Worm (Caenorhabditis elegans) whole organism, young adult: ENCODE measurements around the gene B0336.7.

Source experiments
- F52B5.7 ChIP-seq: sonication (generic microtip); optimal IDR thresholded peaks from 2 replicates; lab custom pipeline; 2016; ENCODE audit warnings: mild to moderate bottlenecking, missing genetic modification characterization, missing compliant biosample characterization
- ama-1 ChIP-seq, 3 experiments: fragments of 150-350 bp in 1 of 3; sonication (generic microtip) in 2 of 3; optimal IDR thresholded peaks; 2 replicates each; lab custom pipeline; 2014 to 2018; ENCODE audit warnings: missing biosample characterization in 2 of 3, missing genetic modification characterization in 2 of 3, missing genetic modification reagents in 2 of 3
- bed-1 ChIP-seq: fragments of 200-800 bp; sonication (Bioruptor generic); IDR thresholded peaks from 2 replicates; pipeline ENCODE4 v1.3.6; 2022; ENCODE audit warnings: missing genetic modification reagents, missing genetic modification characterization, missing compliant biosample characterization
- ceh-79 ChIP-seq: sonication (generic microtip); optimal IDR thresholded peaks from 2 replicates; lab custom pipeline; 2017; ENCODE audit warnings: mild to moderate bottlenecking, missing genetic modification characterization, missing compliant biosample characterization
- dox-1 ChIP-seq: fragments of 200-800 bp; sonication (Bioruptor generic); IDR thresholded peaks from 2 replicates; pipeline ENCODE4 v1.3.6; 2022; ENCODE audit warnings: missing genetic modification reagents, missing genetic modification characterization, missing compliant biosample characterization
- ekl-4 ChIP-seq: fragments of 200-800 bp; sonication (Bioruptor generic); IDR thresholded peaks from 2 replicates; pipeline ENCODE4 v1.3.6; 2022; ENCODE audit warnings: missing genetic modification reagents, missing genetic modification characterization, missing compliant biosample characterization
- hrde-1 ChIP-seq: sonication (generic microtip); optimal IDR thresholded peaks from 2 replicates; lab custom pipeline; 2016; ENCODE audit warnings: missing genetic modification characterization, mild to moderate bottlenecking, missing compliant biosample characterization, moderate library complexity, missing genotype, missing genetic modification reagents, borderline replicate concordance
- let-526 ChIP-seq: fragments of 200-800 bp; sonication (Bioruptor generic); IDR thresholded peaks from 2 replicates; pipeline ENCODE4 v1.3.6; 2022; ENCODE audit warnings: missing genetic modification reagents, missing genetic modification characterization, missing compliant biosample characterization
- nfya-1 ChIP-seq: sonication (generic microtip); optimal IDR thresholded peaks from 2 replicates; lab custom pipeline; 2017; ENCODE audit warnings: antibody characterized with exemption, missing compliant biosample characterization, missing genetic modification characterization, borderline replicate concordance; ENCODE audit not compliant: insufficient read depth

DNA sequence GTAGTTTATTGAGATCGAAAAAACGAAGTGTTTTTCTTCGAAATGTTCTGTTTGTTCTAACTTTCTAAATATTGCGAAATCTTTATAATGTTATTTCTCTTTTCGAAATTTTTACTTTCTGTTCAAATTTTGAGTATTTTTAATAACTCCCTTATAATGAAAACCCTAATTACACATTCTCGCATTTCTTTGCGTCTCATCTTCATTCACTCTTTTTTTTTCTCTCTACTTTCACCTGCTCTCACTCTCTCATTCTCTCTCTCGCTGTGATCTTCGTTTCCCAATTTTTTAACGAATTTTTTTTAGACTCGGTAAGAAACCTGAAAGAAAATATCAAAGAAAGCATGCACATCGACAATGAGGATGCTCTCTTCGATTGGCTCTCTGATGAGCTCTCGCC is 14.1 kb upstream of the B0336.7 start, which contains the start of gene rbm-26:
- no peak for TF ChIP-seq F52B5.7 (tag; lab: Kevin White, UChicago)
- no peak for TF ChIP-seq dox-1 (GFP tag; lab: Robert Waterston, UW)
- no peak for TF ChIP-seq ceh-79 (tag; lab: Kevin White, UChicago)
- TF ChIP-seq let-526 (GFP tag; lab: Robert Waterston, UW), result no peak
- TF ChIP-seq ama-1 (optimal IDR thresholded peaks at IDR 0.05; lab: Kevin White, UChicago), result no peak
- no peak for TF ChIP-seq ama-1 (GFP tag; optimal IDR thresholded peaks at IDR 0.05; lab: Kevin White, UChicago)
- no peak for TF ChIP-seq ekl-4
- no peak for TF ChIP-seq nfya-1
- no peak for TF ChIP-seq hrde-1 (tag; lab: Kevin White, UChicago)
- TF ChIP-seq bed-1 (GFP tag; lab: Robert Waterston, UW), result no peak
